Fruit fly (Drosophila melanogaster): Measurements from ENCODE around the gene mys.

Gene mys

dm6 chrX:8091017-8091620 is 29.7 kb downstream of the mys start (continued):
- peak; percentile 96 for TF ChIP-seq CG3726 (GFP tag; IDR thresholded peaks at IDR 0.05)
- peak; percentile 97 for TF ChIP-seq CG6813 (GFP tag; optimal IDR thresholded peaks at IDR 0.05)
- peak; percentile 88 for TF ChIP-seq CG16863 (GFP tag; optimal IDR thresholded peaks at IDR 0.05)
- TF ChIP-seq CG4328 (GFP tag; optimal IDR thresholded peaks at IDR 0.05), result peak; percentile 79
- peak; percentile 95 for TF ChIP-seq odd (GFP tag; optimal IDR thresholded peaks at IDR 0.05)
- peak; percentile 95 for TF ChIP-seq klu (GFP tag; IDR thresholded peaks at IDR 0.05)
- TF ChIP-seq Side (GFP tag; optimal IDR thresholded peaks at IDR 0.05), result peak; percentile 78
- peak; percentile 94 for TF ChIP-seq CG15011 (GFP tag; optimal IDR thresholded peaks at IDR 0.05)
- TF ChIP-seq Lpt (GFP tag; optimal IDR thresholded peaks at IDR 0.05), result no peak
- TF ChIP-seq CG14860 (GFP tag; IDR thresholded peaks at IDR 0.05; ENCODE audit: partially characterized antibody), result no peak
- TF ChIP-seq Stat92E (GFP tag; optimal IDR thresholded peaks at IDR 0.05), result peak in 1 of 3 experiments; percentile 66
- TF ChIP-seq otp (GFP tag; IDR thresholded peaks at IDR 0.05), result peak; percentile 99
- peak; percentile 90 for TF ChIP-seq fd64A (GFP tag; optimal IDR thresholded peaks at IDR 0.05)
- TF ChIP-seq tgo (GFP tag; IDR thresholded peaks at IDR 0.05), result peak; percentile 99
- TF ChIP-seq C15 (GFP tag; IDR thresholded peaks at IDR 0.05), result peak; percentile 96
- peak; percentile 87 for TF ChIP-seq CG3065 (GFP tag; optimal IDR thresholded peaks at IDR 0.05)
- TF ChIP-seq ash1 (GFP tag; optimal IDR thresholded peaks at IDR 0.05), result peak; percentile 76
- TF ChIP-seq Spps (tag; optimal IDR thresholded peaks at IDR 0.05), result peak; percentile 88
- peak; percentile 98 for TF ChIP-seq seq (GFP tag; IDR thresholded peaks at IDR 0.05)
- TF ChIP-seq CG11093 (GFP tag; IDR thresholded peaks at IDR 0.05), result peak; percentile 96
- TF ChIP-seq amos (GFP tag; IDR thresholded peaks at IDR 0.05; ENCODE audit: partially characterized antibody), result no peak
- peak; percentile 97 for TF ChIP-seq sisA (GFP tag; IDR thresholded peaks at IDR 0.05)
- TF ChIP-seq Rx (GFP tag; IDR thresholded peaks at IDR 0.05), result peak; percentile 97
- peak; percentile 74 for TF ChIP-seq pros (GFP tag; optimal IDR thresholded peaks at IDR 0.05)
- TF ChIP-seq Bdp1 (GFP tag; optimal IDR thresholded peaks at IDR 0.05), result peak; percentile 79
- TF ChIP-seq kay (GFP tag; optimal IDR thresholded peaks at IDR 0.05), result peak; percentile 92
- TF ChIP-seq dati (GFP tag; IDR thresholded peaks at IDR 0.05), result peak; percentile 97
- peak; percentile 99 for TF ChIP-seq slbo (GFP tag; IDR thresholded peaks at IDR 0.05)
- TF ChIP-seq Deaf1 (tag; optimal IDR thresholded peaks at IDR 0.05), result peak; percentile 78
- TF ChIP-seq CG2129 (GFP tag; IDR thresholded peaks at IDR 0.05; ENCODE audit: partially characterized antibody), result no peak
- TF ChIP-seq dpn (GFP tag; optimal IDR thresholded peaks at IDR 0.05), result peak; percentile 94 to 97
- TF ChIP-seq lbe (GFP tag; optimal IDR thresholded peaks at IDR 0.05), result peak; percentile 90
- TF ChIP-seq tap (tag; optimal IDR thresholded peaks at IDR 0.05), result peak; percentile 96
- TF ChIP-seq fd102C (GFP tag; optimal IDR thresholded peaks at IDR 0.05), result peak; percentile 7
- TF ChIP-seq CG10654 (GFP tag; optimal IDR thresholded peaks at IDR 0.05), result peak; percentile 91
- peak; percentile 94 for TF ChIP-seq Chrac-16 (GFP tag; optimal IDR thresholded peaks at IDR 0.05)
- peak; percentile 68 for TF ChIP-seq CTCF (GFP tag; optimal IDR thresholded peaks at IDR 0.05)
- peak; percentile 95 for TF ChIP-seq az2 (GFP tag; optimal IDR thresholded peaks at IDR 0.05)
- TF ChIP-seq CoRest (tag; optimal IDR thresholded peaks at IDR 0.05), result peak; percentile 95
- TF ChIP-seq CG30431 (GFP tag; optimal IDR thresholded peaks at IDR 0.05), result peak; percentile 91
- TF ChIP-seq CG30020 (tag; optimal IDR thresholded peaks at IDR 0.05), result peak; percentile 57
- peak; percentile 98 for TF ChIP-seq CG2889 (GFP tag; IDR thresholded peaks at IDR 0.05)
- TF ChIP-seq bigmax (GFP tag; optimal IDR thresholded peaks at IDR 0.05), result peak; percentile 51
- TF ChIP-seq Myb (GFP tag; optimal IDR thresholded peaks at IDR 0.05), result peak; percentile 72
- peak; percentile 80 for TF ChIP-seq CG13624 (GFP tag; optimal IDR thresholded peaks at IDR 0.05)
- peak; percentile 76 for TF ChIP-seq YL-1 (GFP tag; optimal IDR thresholded peaks at IDR 0.05)
- peak; percentile 93 for TF ChIP-seq CG10462 (GFP tag; optimal IDR thresholded peaks at IDR 0.05)
- TF ChIP-seq aop (GFP tag; IDR thresholded peaks at IDR 0.05), result peak; percentile 94
- peak; percentile 95 for TF ChIP-seq gcm2 (GFP tag; optimal IDR thresholded peaks at IDR 0.05)
- peak; percentile 99 for TF ChIP-seq dysf (GFP tag; IDR thresholded peaks at IDR 0.05)
- TF ChIP-seq CG11085 (GFP tag; IDR thresholded peaks at IDR 0.05), result peak; percentile 98
